Worm (Caenorhabditis elegans) whole organism, mixed stage, embryonic: ENCODE data around the gene F53F4.2.

Experiments used
- ces-1 ChIP-seq: fragments of 150-350 bp; optimal IDR thresholded peaks from 2 replicates; lab custom pipeline; 2014; ENCODE audit warnings: missing biosample characterization, missing genetic modification reagents, missing genetic modification characterization
- lin-32 ChIP-seq: fragments of 200-800 bp; sonication (Bioruptor generic); optimal IDR thresholded peaks from 2 replicates; lab custom pipeline; 2018; ENCODE audit warnings: mild to moderate bottlenecking, missing genetic modification characterization, missing compliant biosample characterization
- lsy-2 ChIP-seq: fragments of 150-350 bp; optimal IDR thresholded peaks from 2 replicates; lab custom pipeline; 2014; ENCODE audit warnings: missing biosample characterization, missing genetic modification characterization
- mep-1 ChIP-seq: fragments of 150-350 bp; optimal IDR thresholded peaks from 2 replicates; lab custom pipeline; 2017; ENCODE audit warnings: missing biosample characterization, missing genetic modification reagents, missing genetic modification characterization, inconsistent platforms
- nhr-12 ChIP-seq: fragments of 150-350 bp; optimal IDR thresholded peaks from 2 replicates; lab custom pipeline; 2014; ENCODE audit warnings: missing biosample characterization, missing genetic modification characterization
- nhr-237 ChIP-seq: fragments of 150-350 bp; optimal IDR thresholded peaks from 2 replicates; lab custom pipeline; 2014; ENCODE audit warnings: missing biosample characterization, missing genetic modification characterization
- nhr-76 ChIP-seq: sonication (generic microtip); optimal IDR thresholded peaks from 2 replicates; lab custom pipeline; 2017; ENCODE audit warnings: missing biosample characterization, missing genetic modification characterization
- sem-2 ChIP-seq: fragments of 200-800 bp; sonication (Bioruptor generic); optimal IDR thresholded peaks from 2 replicates; lab custom pipeline; 2018; ENCODE audit warnings: mild to moderate bottlenecking, missing genetic modification characterization, missing compliant biosample characterization
- snpc-4 ChIP-seq: fragments of 150-350 bp; optimal IDR thresholded peaks from 2 replicates; lab custom pipeline; 2014; ENCODE audit warnings: missing biosample characterization, missing genetic modification characterization
- tbx-8 ChIP-seq: fragments of 200-800 bp; sonication (Bioruptor generic); optimal IDR thresholded peaks from 2 replicates; lab custom pipeline; 2018; ENCODE audit warnings: mild to moderate bottlenecking, missing genetic modification characterization, moderate library complexity, missing compliant biosample characterization
- unc-120 ChIP-seq: sonication (generic microtip); optimal IDR thresholded peaks from 2 replicates; lab custom pipeline; 2017; ENCODE audit warnings: missing genetic modification characterization, missing compliant biosample characterization; ENCODE audit not compliant: poor library complexity, severe bottlenecking
- unc-39 ChIP-seq: fragments of 150-350 bp; optimal IDR thresholded peaks from 2 replicates; lab custom pipeline; 2014; ENCODE audit warnings: missing biosample characterization, missing genetic modification characterization
- ztf-11 ChIP-seq: fragments of 150-350 bp; optimal IDR thresholded peaks from 2 replicates; lab custom pipeline; 2014; ENCODE audit warnings: missing biosample characterization, missing genetic modification characterization

DNA sequence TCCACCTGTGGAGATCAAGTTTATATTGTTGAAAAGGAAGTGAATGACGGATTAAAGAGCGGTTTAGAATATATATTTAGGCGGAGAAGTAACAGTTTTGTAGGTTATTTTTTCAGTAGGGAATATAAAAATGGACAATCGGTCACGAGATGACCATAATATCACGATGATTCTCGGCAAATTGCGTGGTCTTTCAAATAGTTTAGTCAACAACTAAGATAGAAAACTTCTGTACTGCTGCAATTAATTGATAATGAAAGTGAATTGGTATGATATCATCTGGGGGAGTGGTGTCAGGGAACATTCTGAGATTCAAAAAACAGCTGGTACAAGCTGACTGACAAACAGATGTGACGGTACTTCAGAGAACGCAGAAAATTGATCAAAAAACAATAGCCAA lies 19.1 kb upstream of the F53F4.2 start:
- no peak for TF ChIP-seq ztf-11
- TF ChIP-seq unc-120 (tag; lab: Kevin White, UChicago), result no peak
- no peak for TF ChIP-seq sem-2
- no peak for TF ChIP-seq lin-32 (GFP tag; lab: Kevin White, UChicago)
- TF ChIP-seq unc-39 (tag; lab: Kevin White, UChicago), result no peak
- no peak for TF ChIP-seq ces-1 (GFP tag; lab: Kevin White, UChicago)
- TF ChIP-seq tbx-8 (GFP tag; lab: Kevin White, UChicago), result no peak
- no peak for TF ChIP-seq mep-1
- TF ChIP-seq nhr-12 (tag; lab: Kevin White, UChicago), result no peak
- no peak for TF ChIP-seq nhr-237
- no peak for TF ChIP-seq snpc-4 (tag; lab: Kevin White, UChicago)
- no peak for TF ChIP-seq nhr-76 (tag; lab: Kevin White, UChicago)
- no peak for TF ChIP-seq lsy-2 (tag; lab: Kevin White, UChicago)
